Worm (Caenorhabditis elegans) whole organism, L1 larva: ENCODE measurements around the gene F10C1.3.

Experiments
- C16A3.4 ChIP-seq: fragments of 150-350 bp; optimal IDR thresholded peaks from 2 replicates; lab custom pipeline; 2014; ENCODE audit warnings: missing biosample characterization, missing genetic modification characterization
- aha-1 ChIP-seq: fragments of 150-350 bp; optimal IDR thresholded peaks from 2 replicates; lab custom pipeline; 2014; ENCODE audit warnings: missing biosample characterization, missing genetic modification characterization
- alr-1 ChIP-seq: fragments of 200-800 bp; sonication (Bioruptor generic); optimal IDR thresholded peaks from 2 replicates; lab custom pipeline; 2018; ENCODE audit warnings: borderline replicate concordance, mild to moderate bottlenecking, missing genetic modification characterization, missing compliant biosample characterization
- aly-2 ChIP-seq: fragments of 150-350 bp; optimal IDR thresholded peaks from 2 replicates; lab custom pipeline; 2014; ENCODE audit warnings: missing biosample characterization, missing genetic modification characterization
- ama-1 ChIP-seq: fragments of 150-350 bp; optimal IDR thresholded peaks from 2 replicates; lab custom pipeline; 2014
- ces-1 ChIP-seq: fragments of 150-350 bp; optimal IDR thresholded peaks from 2 replicates; lab custom pipeline; 2014; ENCODE audit warnings: missing biosample characterization, missing genetic modification reagents, missing genetic modification characterization
- dpl-1 ChIP-seq, 3 experiments: fragments of 150-350 bp in 2 of 3; sonication (generic microtip) in 1 of 3; optimal IDR thresholded peaks; 2 replicates each; lab custom pipeline; 2014 to 2017; ENCODE audit warnings: missing biosample characterization in 3 of 3, missing genetic modification characterization in 3 of 3, missing genetic modification reagents in 3 of 3
- efl-1 ChIP-seq, 4 experiments: fragments of 150-350 bp; optimal IDR thresholded peaks in 3 of 4; peaks in 1 of 4; 1 replicate in 1 of 4; 2 replicates in 3 of 4; lab custom pipeline; 2014; ENCODE audit warnings: missing biosample characterization in 2 of 4, missing genetic modification characterization in 2 of 4, missing genetic modification reagents in 2 of 4
- ets-5 ChIP-seq: fragments of 200-800 bp; sonication (Bioruptor generic); IDR thresholded peaks from 2 replicates; pipeline ENCODE4 v1.3.6; 2022; ENCODE audit warnings: missing genetic modification characterization, missing compliant biosample characterization
- fkh-8 ChIP-seq: sonication (generic microtip); optimal IDR thresholded peaks from 2 replicates; lab custom pipeline; 2016; ENCODE audit warnings: mild to moderate bottlenecking, missing genetic modification characterization, missing compliant biosample characterization
- fos-1 ChIP-seq: fragments of 150-350 bp; optimal IDR thresholded peaks from 2 replicates; lab custom pipeline; 2014; ENCODE audit warnings: missing biosample characterization, missing genetic modification characterization
- lin-14 ChIP-seq: fragments of 200-800 bp; sonication (Bioruptor generic); optimal IDR thresholded peaks from 2 replicates; lab custom pipeline; 2018; ENCODE audit warnings: mild to moderate bottlenecking, missing genetic modification characterization, moderate library complexity, missing compliant biosample characterization
- lin-15B ChIP-seq: fragments of 150-350 bp; sonication (generic microtip); optimal IDR thresholded peaks from 3 replicates; lab custom pipeline; 2014; ENCODE audit warnings: missing biosample characterization, missing genetic modification characterization
- lir-3 ChIP-seq: sonication (generic microtip); optimal IDR thresholded peaks from 2 replicates; lab custom pipeline; 2016; ENCODE audit warnings: mild to moderate bottlenecking, missing genetic modification characterization, moderate library complexity, missing compliant biosample characterization; ENCODE audit not compliant: poor library complexity
- mab-9 ChIP-seq: fragments of 200-800 bp; sonication (Bioruptor generic); IDR thresholded peaks from 2 replicates; pipeline ENCODE4 v1.3.6; 2022; ENCODE audit warnings: missing genetic modification reagents, missing genetic modification characterization, missing compliant biosample characterization
- mep-1 ChIP-seq: fragments of 150-350 bp; optimal IDR thresholded peaks from 2 replicates; lab custom pipeline; 2014; ENCODE audit warnings: missing biosample characterization, missing genetic modification characterization
- nhr-19 ChIP-seq: fragments of 200-800 bp; sonication (Bioruptor generic); conservative IDR thresholded peaks from 2 replicates; pipeline ENCODE4 v1.3.6; 2022; ENCODE audit warnings: missing genetic modification characterization, missing compliant biosample characterization
- nhr-71 ChIP-seq: sonication (generic microtip); optimal IDR thresholded peaks from 2 replicates; lab custom pipeline; 2016; ENCODE audit warnings: mild to moderate bottlenecking, missing genetic modification characterization, moderate library complexity, missing compliant biosample characterization
- nhr-76 ChIP-seq: sonication (generic microtip); optimal IDR thresholded peaks from 2 replicates; lab custom pipeline; 2017; ENCODE audit warnings: missing biosample characterization, missing genetic modification characterization
- nhr-77 ChIP-seq: fragments of 150-350 bp; optimal IDR thresholded peaks from 2 replicates; lab custom pipeline; 2014; ENCODE audit warnings: missing biosample characterization, missing genetic modification characterization
- nhr-84 ChIP-seq: sonication (generic microtip); optimal IDR thresholded peaks from 2 replicates; lab custom pipeline; 2017; ENCODE audit warnings: missing biosample characterization, missing genetic modification characterization
- pag-3 ChIP-seq: sonication (generic microtip); optimal IDR thresholded peaks from 2 replicates; lab custom pipeline; 2017; ENCODE audit warnings: missing genetic modification characterization, mild to moderate bottlenecking, missing compliant biosample characterization, antibody characterized with exemption, borderline replicate concordance; ENCODE audit not compliant: insufficient read depth
- rnt-1 ChIP-seq: sonication (generic microtip); optimal IDR thresholded peaks from 2 replicates; lab custom pipeline; 2016; ENCODE audit warnings: mild to moderate bottlenecking, missing genetic modification characterization, moderate library complexity, missing compliant biosample characterization
- skn-1 ChIP-seq: fragments of 150-350 bp; optimal IDR thresholded peaks from 2 replicates; lab custom pipeline; 2014; ENCODE audit warnings: missing biosample characterization, missing genetic modification characterization
- sox-4 ChIP-seq: sonication (generic microtip); optimal IDR thresholded peaks from 2 replicates; lab custom pipeline; 2016; ENCODE audit warnings: missing genetic modification characterization, missing compliant biosample characterization
- sptf-1 ChIP-seq: fragments of 150-350 bp; optimal IDR thresholded peaks from 2 replicates; lab custom pipeline; 2014; ENCODE audit warnings: missing biosample characterization, missing genetic modification characterization
- sup-37 ChIP-seq: fragments of 200-800 bp; sonication (Bioruptor generic); optimal IDR thresholded peaks from 2 replicates; lab custom pipeline; 2018; ENCODE audit warnings: mild to moderate bottlenecking, missing genetic modification characterization, missing compliant biosample characterization
- unc-30 ChIP-seq: sonication (generic microtip); optimal IDR thresholded peaks from 2 replicates; lab custom pipeline; 2017; ENCODE audit warnings: missing biosample characterization, missing genetic modification characterization
- unc-86 ChIP-seq: sonication (generic microtip); optimal IDR thresholded peaks from 2 replicates; lab custom pipeline; 2016; ENCODE audit warnings: missing genetic modification characterization, missing compliant biosample characterization
- vab-15 ChIP-seq: sonication (generic microtip); optimal IDR thresholded peaks from 2 replicates; lab custom pipeline; 2017; ENCODE audit warnings: missing genotype, mild to moderate bottlenecking, missing genetic modification characterization, missing compliant biosample characterization
- ztf-11 ChIP-seq, 2 experiments: sonication (generic microtip); optimal IDR thresholded peaks; 2 replicates each; lab custom pipeline; 2016 to 2017; ENCODE audit warnings: missing genetic modification characterization in 2 of 2, missing biosample characterization in 1 of 2, missing compliant biosample characterization in 1 of 2
- ztf-4 ChIP-seq: fragments of 150-350 bp; optimal IDR thresholded peaks from 2 replicates; lab custom pipeline; 2014; ENCODE audit warnings: missing biosample characterization, missing genetic modification characterization

Gene F10C1.3

ce11 chrII:5794195-5794594 lies 36.6 kb upstream of the F10C1.3 start, which contains the start of gene acdh-8:
Gene acdh-8 (plus strand): TSS chrII:5794495.
- TF ChIP-seq mab-9 (GFP tag; lab: Robert Waterston, UW) (no peak), skn-1 (tag; lab: Kevin White, UChicago) (no peak), ama-1 (lab: Kevin White, UChicago) (no peak)

ce11 chrII:5792490-5792889 lies 34.9 kb upstream of the F10C1.3 start, which contains the start of gene K05F1.14:
Gene K05F1.14 (minus strand): TSS chrII:5792590.
- TF ChIP-seq aha-1 (tag; lab: Kevin White, UChicago): no peak
- no peak for TF ChIP-seq unc-30 (tag; lab: Kevin White, UChicago)
- no peak for TF ChIP-seq unc-86 (tag; lab: Kevin White, UChicago)
- TF ChIP-seq sptf-1 (tag; lab: Kevin White, UChicago): no peak
- TF ChIP-seq lir-3 (tag; lab: Kevin White, UChicago): no peak
- no peak for TF ChIP-seq C16A3.4 (tag; lab: Kevin White, UChicago)
- no peak for TF ChIP-seq nhr-71 (tag; lab: Kevin White, UChicago)

- no peak for TF ChIP-seq unc-86 (tag; lab: Kevin White, UChicago)
- no peak for TF ChIP-seq efl-1 (optimal IDR thresholded peaks at IDR 0.05; lab: Kevin White, UChicago)
- TF ChIP-seq efl-1 (GFP tag; optimal IDR thresholded peaks at IDR 0.05 in 1 of 2; lab: Kevin White, UChicago): peak in 1 of 2 experiments; percentile 42
- TF ChIP-seq ztf-11 (tag; optimal IDR thresholded peaks at IDR 0.05; lab: Kevin White, UChicago): no peak
- TF ChIP-seq lin-14: peak; percentile 58
- TF ChIP-seq rnt-1 (tag; lab: Kevin White, UChicago): peak; percentile 36
- TF ChIP-seq nhr-71 (tag; lab: Kevin White, UChicago): peak; percentile 0
- peak; percentile 89 for TF ChIP-seq pag-3 (tag; lab: Kevin White, UChicago)
Measured at ce11 chrII:5790313-5790773, 32.8 kb upstream of the F10C1.3 start, which contains the start of gene lect-2. Gene lect-2 (plus strand): TSS chrII:5790723.

ce11 chrII:5788815-5789214 lies 31.3 kb upstream of the F10C1.3 start, which contains the start of gene K05F1.13:
Gene K05F1.13 (plus strand): TSS chrII:5789115.
- no peak for TF ChIP-seq sox-4 (tag; lab: Kevin White, UChicago)
- no peak for TF ChIP-seq dpl-1 (GFP tag; optimal IDR thresholded peaks at IDR 0.05; lab: Kevin White, UChicago)
- TF ChIP-seq sup-37 (GFP tag; lab: Kevin White, UChicago): no peak
- no peak for TF ChIP-seq nhr-77
- TF ChIP-seq nhr-84 (tag; lab: Kevin White, UChicago): no peak
- no peak for TF ChIP-seq vab-15
- TF ChIP-seq unc-86 (tag; lab: Kevin White, UChicago): no peak
- TF ChIP-seq pag-3 (tag; lab: Kevin White, UChicago): no peak
- TF ChIP-seq lir-3 (tag; lab: Kevin White, UChicago): no peak

DNA sequence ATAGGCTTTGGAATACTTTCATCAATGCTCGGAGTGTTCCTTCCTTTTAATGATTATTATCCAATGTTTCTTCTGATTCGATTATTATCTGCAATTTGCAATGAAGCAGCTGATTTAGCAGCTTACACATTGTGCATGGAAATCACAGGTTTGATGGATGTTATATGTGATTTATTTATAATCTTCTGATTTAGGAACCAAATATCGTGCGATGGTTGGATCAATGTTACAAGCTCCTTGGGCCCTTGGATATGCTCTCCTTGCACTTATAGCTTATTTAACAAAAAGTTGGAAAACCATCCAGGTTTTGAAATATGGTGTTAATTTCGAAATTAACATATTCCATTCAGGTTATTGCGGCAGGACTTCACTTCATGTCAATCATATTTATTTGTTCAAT lies 27.9 kb upstream of the F10C1.3 start:
- TF ChIP-seq ets-5 (GFP tag; lab: Robert Waterston, UW): no peak
- no peak for TF ChIP-seq ztf-4 (tag; lab: Kevin White, UChicago)
- TF ChIP-seq nhr-19: no peak
- no peak for TF ChIP-seq fkh-8
- TF ChIP-seq nhr-77: no peak
- no peak for TF ChIP-seq alr-1 (tag; lab: Kevin White, UChicago)
- no peak for TF ChIP-seq nhr-76 (tag; lab: Kevin White, UChicago)
- no peak for TF ChIP-seq lin-15B (tag; lab: Kevin White, UChicago)
- no peak for TF ChIP-seq mep-1 (tag; lab: Kevin White, UChicago)
- TF ChIP-seq fos-1 (tag; lab: Kevin White, UChicago): no peak
- no peak for TF ChIP-seq ces-1
- no peak for TF ChIP-seq aly-2 (tag; lab: Kevin White, UChicago)
